Worm (Caenorhabditis elegans) whole organism, L4/young adult: ENCODE results near the gene agmo-1.

Source experiments
- dao-5 ChIP-seq: sonication (generic microtip); optimal IDR thresholded peaks from 2 replicates; lab custom pipeline; 2016; ENCODE audit warnings: missing genotype, missing genetic modification characterization, moderate library complexity, missing compliant biosample characterization
- him-1 ChIP-seq: sonication (generic microtip); optimal IDR thresholded peaks from 2 replicates; lab custom pipeline; 2016; ENCODE audit warnings: missing genotype, missing genetic modification reagents, missing genetic modification characterization, missing compliant biosample characterization

ce11 chrIII:12779676-12780337 is 18.6 kb downstream of the agmo-1 start, which contains the start of gene gab-1:
- no peak for TF ChIP-seq him-1
- TF ChIP-seq dao-5 (tag; lab: Kevin White, UChicago): no peak
